Worm (Caenorhabditis elegans): ENCODE results near the gene Y79H2A.12.

- no peak for TF ChIP-seq ref-1 (GFP tag; conservative IDR thresholded peaks at IDR 0.05)
- 0 out of 2 replicates have a peak, but pooled peaks have one; percentile 16 for TF ChIP-seq flt-1 (GFP tag; IDR thresholded peaks at IDR 0.05)
- TF ChIP-seq T22C8.4 (GFP tag; IDR thresholded peaks at IDR 0.05): no peak
- TF ChIP-seq klf-2 (GFP tag; conservative IDR thresholded peaks at IDR 0.05): no peak
- no peak for TF ChIP-seq ztf-23 (GFP tag; IDR thresholded peaks at IDR 0.05)
- no peak for TF ChIP-seq ztf-29 (GFP tag; IDR thresholded peaks at IDR 0.05)
- no peak for TF ChIP-seq cog-1 (tag; optimal IDR thresholded peaks at IDR 0.05)
- TF ChIP-seq tab-1 (GFP tag; IDR thresholded peaks at IDR 0.05): no peak
These were observed 31.4 kb upstream of the Y79H2A.12 start for ce11 chrIII:12060092-12060491.

Measured in whole organism, midembryonic.